Fruit fly (Drosophila melanogaster): ENCODE results near the gene CG12219.

Gene CG12219

DNA sequence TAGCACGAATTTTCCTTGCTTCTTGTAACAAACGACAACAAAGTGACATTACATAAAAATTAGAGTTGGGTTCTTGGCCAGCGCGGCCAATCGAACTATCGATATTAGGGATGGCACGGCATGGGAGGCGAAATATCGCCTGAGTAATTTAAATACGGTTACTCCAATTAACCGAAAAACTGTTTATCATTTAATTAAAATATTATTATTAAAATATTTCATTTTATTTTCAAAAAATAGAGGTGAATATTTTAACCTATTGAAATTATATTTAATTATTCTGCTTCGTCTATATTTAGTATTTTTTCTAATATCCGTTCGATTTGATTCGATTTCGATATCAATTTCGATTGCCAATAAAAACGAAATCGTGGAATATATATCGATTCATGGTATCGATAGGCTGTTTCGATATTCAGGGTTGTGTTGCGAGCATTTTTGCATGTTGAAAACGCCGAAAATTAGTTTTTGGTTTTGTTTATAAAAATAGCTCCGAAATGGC, 45.6 kb downstream of the CG12219 start, which contains the start of the genes Rbcn-3A and Spx (continued):
- TF ChIP-seq run (tag; optimal IDR thresholded peaks at IDR 0.05) (no peak), onecut (GFP tag; IDR thresholded peaks at IDR 0.05) (no peak), CG12219 (GFP tag; optimal IDR thresholded peaks at IDR 0.05) (no peak), pnt (GFP tag; optimal IDR thresholded peaks at IDR 0.05) (no peak), hbn (GFP tag; IDR thresholded peaks at IDR 0.05; ENCODE audit: partially characterized antibody) (peak; percentile 78), zfh1 (GFP tag; IDR thresholded peaks at IDR 0.05) (no peak), stc (GFP tag; IDR thresholded peaks at IDR 0.05) (no peak), toy (GFP tag; IDR thresholded peaks at IDR 0.05) (no peak), CG14710 (tag; optimal IDR thresholded peaks at IDR 0.05) (peak; percentile 65), Aef1 (GFP tag; IDR thresholded peaks at IDR 0.05) (no peak), CG30431 (GFP tag; optimal IDR thresholded peaks at IDR 0.05) (no peak), CG4820 (GFP tag; optimal IDR thresholded peaks at IDR 0.05) (no peak), CG6683 (GFP tag; optimal IDR thresholded peaks at IDR 0.05) (no peak), CG1024 (GFP tag; IDR thresholded peaks at IDR 0.05) (no peak), Sry-δ (GFP tag; optimal IDR thresholded peaks at IDR 0.05) (peak; percentile 81), chm (GFP tag; IDR thresholded peaks at IDR 0.05) (no peak), cwo (GFP tag; optimal IDR thresholded peaks at IDR 0.05) (no peak), CG2129 (GFP tag; IDR thresholded peaks at IDR 0.05; ENCODE audit: partially characterized antibody) (peak; percentile 82), pho (GFP tag; optimal IDR thresholded peaks at IDR 0.05) (no peak), CG34422 (GFP tag; IDR thresholded peaks at IDR 0.05) (peak; percentile 35; the same call in 1 of the 3 replicates), jing (GFP tag; optimal IDR thresholded peaks at IDR 0.05) (no peak), ase (GFP tag; IDR thresholded peaks at IDR 0.05) (no peak), CG4282 (GFP tag; optimal IDR thresholded peaks at IDR 0.05) (no peak), sens (GFP tag) (peak; percentile 57), Opbp (GFP tag; IDR thresholded peaks at IDR 0.05; ENCODE audit: partially characterized antibody) (peak; percentile 77), CG34224 (GFP tag; IDR thresholded peaks at IDR 0.05; ENCODE audit: partially characterized antibody) (peak; percentile 81), CG15073 (GFP tag; optimal IDR thresholded peaks at IDR 0.05) (no peak), Dek (tag; optimal IDR thresholded peaks at IDR 0.05) (peak; percentile 36), CG3838 (GFP tag; optimal IDR thresholded peaks at IDR 0.05) (no peak), pita (GFP tag; optimal IDR thresholded peaks at IDR 0.05) (no peak), sd (tag; optimal IDR thresholded peaks at IDR 0.05) (no peak), nerfin-1 (tag; optimal IDR thresholded peaks at IDR 0.05) (no peak), CG10209 (GFP tag; optimal IDR thresholded peaks at IDR 0.05) (no peak), CG14050 (GFP tag; IDR thresholded peaks at IDR 0.05) (no peak), tap (tag; optimal IDR thresholded peaks at IDR 0.05) (no peak), CG9876 (GFP tag; optimal IDR thresholded peaks at IDR 0.05) (no peak), ap (GFP tag; IDR thresholded peaks at IDR 0.05) (no peak), CG10654 (GFP tag; optimal IDR thresholded peaks at IDR 0.05) (no peak), Camta (GFP tag; optimal IDR thresholded peaks at IDR 0.05) (no peak), vvl (GFP tag; IDR thresholded peaks at IDR 0.05) (no peak; the same call in 1 of the 2 replicates), dmrt99B (tag; optimal IDR thresholded peaks at IDR 0.05) (no peak), Hand (GFP tag; optimal IDR thresholded peaks at IDR 0.05) (no peak), CG6272 (GFP tag; IDR thresholded peaks at IDR 0.05) (0 out of 2 replicates have a peak, but pooled peaks have one; percentile 18), phol (tag; optimal IDR thresholded peaks at IDR 0.05) (peak; percentile 33), Dad (GFP tag; optimal IDR thresholded peaks at IDR 0.05) (no peak), tio (GFP tag; optimal IDR thresholded peaks at IDR 0.05) (no peak), CG1233 (GFP tag; optimal IDR thresholded peaks at IDR 0.05) (no peak), fd64A (GFP tag; optimal IDR thresholded peaks at IDR 0.05) (no peak), NfI (GFP tag; optimal IDR thresholded peaks at IDR 0.05) (peak; percentile 48), Fer2 (tag; optimal IDR thresholded peaks at IDR 0.05) (no peak), gem (tag; optimal IDR thresholded peaks at IDR 0.05) (peak; percentile 61)
